Fruit fly (Drosophila melanogaster) whole organism, pupa: Measurements from ENCODE around the gene robo2.

ENCODE experiments used
- CG12605 ChIP-seq: fragments of 200-800 bp; sonication (Bioruptor generic); IDR thresholded peaks from 2 replicates; pipeline ENCODE4 v1.3.6; 2022; ENCODE audit warnings: missing biosample characterization, missing genetic modification characterization
- CG13204 ChIP-seq: fragments of 200-800 bp; sonication (Bioruptor generic); optimal IDR thresholded peaks from 2 replicates; lab custom pipeline; 2018; ENCODE audit warnings: missing biosample characterization, mild to moderate bottlenecking, missing genetic modification characterization, moderate library complexity
- CG15710 ChIP-seq: fragments of 200-800 bp; sonication (Bioruptor generic); optimal IDR thresholded peaks from 2 replicates; lab custom pipeline; 2018; ENCODE audit warnings: missing biosample characterization, mild to moderate bottlenecking, missing genetic modification characterization, moderate library complexity
- CG17806 ChIP-seq: fragments of 200-800 bp; sonication (Bioruptor generic); optimal IDR thresholded peaks from 2 replicates; lab custom pipeline; 2018; ENCODE audit warnings: missing biosample characterization, mild to moderate bottlenecking, missing genetic modification characterization, moderate library complexity
- CG4496 ChIP-seq: fragments of 200-800 bp; sonication (Bioruptor generic); IDR thresholded peaks from 3 replicates; pipeline ENCODE4 v1.3.6; 2022; ENCODE audit warnings: missing biosample characterization, missing genetic modification characterization
- CG8301 ChIP-seq: fragments of 200-800 bp; sonication (Bioruptor generic); optimal IDR thresholded peaks from 2 replicates; lab custom pipeline; 2018; ENCODE audit warnings: missing biosample characterization, mild to moderate bottlenecking, missing genetic modification characterization
- EcR ChIP-seq: fragments of 200-800 bp; sonication (Bioruptor generic); optimal IDR thresholded peaks from 3 replicates; lab custom pipeline; 2019; ENCODE audit warnings: missing biosample characterization, missing genetic modification characterization, mild to moderate bottlenecking, moderate library complexity, missing genetic modification reagents
- Ets98B ChIP-seq: fragments of 200-800 bp; sonication (Bioruptor generic); IDR thresholded peaks from 2 replicates; pipeline ENCODE4 v1.3.6; 2022; ENCODE audit warnings: missing biosample characterization, missing genetic modification characterization
- gl ChIP-seq: fragments of 200-800 bp; sonication (Bioruptor generic); optimal IDR thresholded peaks from 2 replicates; lab custom pipeline; 2018; ENCODE audit warnings: missing biosample characterization, mild to moderate bottlenecking, missing genetic modification characterization

- TF ChIP-seq EcR (GFP tag; lab: Kevin White, UChicago) (no peak), CG17806 (tag; lab: Kevin White, UChicago) (no peak), CG13204 (GFP tag; lab: Kevin White, UChicago) (no peak), CG15710 (peak; percentile 8), Ets98B (no peak), CG8301 (tag; lab: Kevin White, UChicago) (no peak), CG4496 (GFP tag; lab: Robert Waterston, UW) (no peak), CG12605 (no peak), gl (tag; lab: Kevin White, UChicago) (no peak)
Observed at dm6 chr2L:1470009-1470408, 49.8 kb upstream of the robo2 start.
